Worm (Caenorhabditis elegans): ENCODE data around the gene sra-28.

sra-28 gene

DNA sequence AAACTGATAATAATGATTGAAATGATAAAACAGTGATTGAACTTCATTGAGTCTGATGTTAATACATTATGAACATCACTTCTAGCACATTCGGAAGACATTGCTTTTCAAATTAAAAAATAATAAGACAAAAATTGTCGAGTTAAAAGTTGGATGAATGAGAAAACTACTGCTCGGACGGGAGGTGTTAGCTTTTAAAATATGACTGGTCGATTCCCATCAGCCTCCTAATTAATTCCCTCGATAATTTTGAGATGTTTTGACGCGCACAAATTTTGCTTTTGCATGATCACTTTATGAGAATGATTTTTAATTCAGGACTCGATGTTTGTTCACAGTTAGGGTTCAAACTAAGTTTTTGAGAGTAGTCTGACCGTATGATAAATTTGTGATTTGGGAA is at the start of gene sra-28:
sra-28 (minus strand) TSS at position 101 of the 400 bp plus-strand sequence.
- TF ChIP-seq tbx-7 (tag; optimal IDR thresholded peaks at IDR 0.05) (no peak), pax-1 (tag; optimal IDR thresholded peaks at IDR 0.05) (no peak), tbx-2 (tag; optimal IDR thresholded peaks at IDR 0.05) (no peak), pag-3 (tag; optimal IDR thresholded peaks at IDR 0.05; ENCODE audit: borderline replicate concordance) (no peak), C38D4.7 (GFP tag; optimal IDR thresholded peaks at IDR 0.05) (no peak), ztf-16 (tag; optimal IDR thresholded peaks at IDR 0.05) (no peak), ceh-2 (tag; optimal IDR thresholded peaks at IDR 0.05) (no peak), eyg-1 (tag; optimal IDR thresholded peaks at IDR 0.05) (no peak)

DNA sequence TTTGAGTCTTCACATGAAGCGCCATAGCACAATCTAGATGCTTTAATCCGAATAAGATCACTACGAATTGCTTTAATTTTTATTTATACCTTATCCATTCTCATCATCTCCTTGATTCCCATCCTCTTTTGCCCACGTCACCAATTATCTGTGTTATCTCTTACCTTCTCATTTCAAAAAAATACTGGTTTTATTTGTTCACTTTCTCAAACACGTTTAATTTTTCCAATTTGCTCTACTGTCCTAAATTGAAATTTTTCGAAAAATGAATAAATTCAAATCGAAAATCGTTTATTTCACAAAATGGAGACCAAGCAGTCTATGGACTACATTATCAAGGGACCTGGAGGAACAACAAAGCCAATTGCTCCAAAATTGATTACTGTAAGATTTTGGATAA is 48.3 kb upstream of the sra-28 start, which contains the start of gene F54H5.3:
F54H5.3 (plus strand) TSS at position 301 of the 400 bp plus-strand sequence.
- no peak for TF ChIP-seq C38D4.7 (GFP tag; optimal IDR thresholded peaks at IDR 0.05)
- no peak for TF ChIP-seq tbx-7 (tag; optimal IDR thresholded peaks at IDR 0.05)
- TF ChIP-seq nfya-1 (tag; optimal IDR thresholded peaks at IDR 0.05): no peak
- TF ChIP-seq pha-2 (tag; optimal IDR thresholded peaks at IDR 0.05): no peak
- TF ChIP-seq eyg-1 (tag; optimal IDR thresholded peaks at IDR 0.05): no peak
- no peak for TF ChIP-seq pax-1 (tag; optimal IDR thresholded peaks at IDR 0.05)
- TF ChIP-seq ets-4 (tag; optimal IDR thresholded peaks at IDR 0.05): no peak
- no peak for TF ChIP-seq che-1 (tag; optimal IDR thresholded peaks at IDR 0.05)
- no peak for TF ChIP-seq hlh-30 (tag; optimal IDR thresholded peaks at IDR 0.05; ENCODE audit: insufficient read depth)
- TF ChIP-seq unc-86 (tag; optimal IDR thresholded peaks at IDR 0.05): no peak
- no peak for TF ChIP-seq ceh-22 (tag; optimal IDR thresholded peaks at IDR 0.05)
- no peak for TF ChIP-seq rnt-1 (tag; optimal IDR thresholded peaks at IDR 0.05)
- TF ChIP-seq K02D7.2 (tag; optimal IDR thresholded peaks at IDR 0.05): no peak
- no peak for TF ChIP-seq nhr-11 (tag; optimal IDR thresholded peaks at IDR 0.05)
- TF ChIP-seq ref-2 (tag; optimal IDR thresholded peaks at IDR 0.05): no peak
- TF ChIP-seq pha-4 (tag; optimal IDR thresholded peaks at IDR 0.05): no peak
- no peak for TF ChIP-seq madf-2 (tag; optimal IDR thresholded peaks at IDR 0.05)
- no peak for TF ChIP-seq sox-4 (tag; optimal IDR thresholded peaks at IDR 0.05)
- no peak for TF ChIP-seq ceh-6 (GFP tag; optimal IDR thresholded peaks at IDR 0.05)

DNA sequence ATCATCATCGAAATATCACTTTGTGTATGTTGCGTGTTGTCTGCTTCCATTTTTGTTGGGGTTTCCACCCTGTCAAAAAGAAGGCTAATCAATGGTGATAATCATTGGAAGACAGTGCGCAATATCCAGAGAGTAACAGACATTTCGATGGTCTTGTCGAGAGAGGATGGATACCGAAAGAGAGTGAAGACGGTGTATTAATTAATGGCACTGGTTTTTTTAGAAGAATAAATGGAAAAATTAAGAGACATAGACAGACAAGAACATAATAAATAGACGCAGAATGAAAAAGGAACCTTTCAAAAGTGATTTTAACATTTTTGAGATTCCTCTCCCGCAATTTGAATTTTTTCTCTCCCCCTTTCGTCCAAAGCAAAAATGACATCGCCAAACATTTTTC is 45.4 kb upstream of the sra-28 start:
- TF ChIP-seq pax-1 (tag; optimal IDR thresholded peaks at IDR 0.05) (no peak), hlh-15 (tag; optimal IDR thresholded peaks at IDR 0.05) (no peak), ceh-24 (tag; optimal IDR thresholded peaks at IDR 0.05) (no peak), tbx-7 (tag; optimal IDR thresholded peaks at IDR 0.05) (no peak), pha-4 (tag; optimal IDR thresholded peaks at IDR 0.05) (no peak), unc-42 (tag; optimal IDR thresholded peaks at IDR 0.05) (no peak), npax-4 (tag; optimal IDR thresholded peaks at IDR 0.05) (no peak)

DNA sequence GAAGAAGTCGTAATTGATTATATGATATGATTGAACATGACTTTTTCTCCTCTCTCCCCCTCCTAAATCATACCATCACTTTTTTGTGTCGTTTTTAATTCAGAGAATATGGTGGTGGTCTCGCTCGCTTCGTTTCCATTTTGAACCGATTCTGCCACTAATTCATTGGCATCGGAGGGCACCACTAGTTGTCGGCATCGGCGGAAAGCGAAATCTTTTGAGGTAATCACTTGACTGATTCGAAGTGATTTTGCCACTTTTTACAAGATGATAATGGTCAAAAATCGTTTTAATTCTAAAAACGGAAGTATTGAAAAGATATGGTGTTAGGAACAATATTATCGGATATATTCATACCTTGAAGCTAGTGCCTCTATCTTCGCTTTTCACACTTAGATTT is 43.2 kb upstream of the sra-28 start, which contains the start of gene klf-3:
klf-3 (plus strand) TSS at position 109 of the 400 bp plus-strand sequence.
- TF ChIP-seq elt-4 (tag; optimal IDR thresholded peaks at IDR 0.05) (no peak), ceh-19 (GFP tag; optimal IDR thresholded peaks at IDR 0.05) (no peak), ceh-2 (tag; optimal IDR thresholded peaks at IDR 0.05) (no peak), T23F11.4 (GFP tag; optimal IDR thresholded peaks at IDR 0.05) (no peak), npax-4 (tag; optimal IDR thresholded peaks at IDR 0.05) (no peak), pha-4 (tag; optimal IDR thresholded peaks at IDR 0.05) (no peak), pax-1 (tag; optimal IDR thresholded peaks at IDR 0.05) (no peak), eyg-1 (tag; optimal IDR thresholded peaks at IDR 0.05) (no peak), pha-2 (tag; optimal IDR thresholded peaks at IDR 0.05) (no peak), ref-2 (tag; optimal IDR thresholded peaks at IDR 0.05) (no peak), elt-2 (tag; optimal IDR thresholded peaks at IDR 0.05) (no peak), ama-1 (optimal IDR thresholded peaks at IDR 0.05) (no peak), F13H6.1 (tag; optimal IDR thresholded peaks at IDR 0.05) (no peak), sdc-2 (tag; optimal IDR thresholded peaks at IDR 0.05) (no peak), rnt-1 (tag; optimal IDR thresholded peaks at IDR 0.05) (no peak), mec-3 (tag; optimal IDR thresholded peaks at IDR 0.05; ENCODE audit: borderline replicate concordance) (no peak), ceh-48 (tag; optimal IDR thresholded peaks at IDR 0.05) (no peak), tbx-7 (tag; optimal IDR thresholded peaks at IDR 0.05) (no peak), pat-9 (tag; optimal IDR thresholded peaks at IDR 0.05) (no peak), gmeb-2 (tag; optimal IDR thresholded peaks at IDR 0.05) (no peak)
